Worm (Caenorhabditis elegans) whole organism, L4/young adult: ENCODE data around the gene oac-15.

ENCODE experiments used
- W03F9.2 ChIP-seq: fragments of 150-350 bp; optimal IDR thresholded peaks from 2 replicates; lab custom pipeline; 2014; ENCODE audit warnings: missing biosample characterization, missing genetic modification characterization
- him-1 ChIP-seq: sonication (generic microtip); optimal IDR thresholded peaks from 2 replicates; lab custom pipeline; 2016; ENCODE audit warnings: missing genotype, missing genetic modification reagents, missing genetic modification characterization, missing compliant biosample characterization

DNA sequence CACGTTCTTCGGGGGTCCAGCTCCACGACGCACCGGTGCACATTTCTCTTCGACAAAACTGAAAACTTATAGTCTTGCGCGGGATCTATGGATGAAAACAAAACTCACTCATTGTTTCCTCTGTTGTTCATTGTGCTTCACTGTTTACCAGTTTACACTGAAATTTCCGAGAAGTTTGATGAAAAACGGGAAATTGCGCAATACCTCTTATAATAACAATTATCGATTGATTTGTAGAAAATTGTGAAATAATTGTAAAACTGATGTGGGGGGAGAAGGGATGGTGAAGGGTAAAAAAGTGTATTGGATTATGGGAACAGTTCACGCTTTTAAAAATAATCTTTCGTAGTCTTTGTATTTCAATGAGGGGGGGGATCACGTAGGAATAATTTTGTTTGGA, 19.7 kb upstream of the oac-15 start:
- TF ChIP-seq him-1 (tag; lab: Kevin White, UChicago) = no peak
- TF ChIP-seq W03F9.2 (tag; lab: Kevin White, UChicago) = no peak
